Fruit fly (Drosophila melanogaster) whole organism, embryonic: ENCODE data around the gene CG9747.

Source experiments
- Abd-B ChIP-seq: fragments of 200-800 bp; sonication (Bioruptor generic); optimal IDR thresholded peaks from 2 replicates; lab custom pipeline; 2018; ENCODE audit warnings: missing biosample characterization, mild to moderate bottlenecking, missing genetic modification characterization, moderate library complexity
- Adf1 ChIP-seq: fragments of 200-800 bp; sonication (Bioruptor generic); IDR thresholded peaks from 2 replicates; pipeline ENCODE4 v1.3.6; 2022; ENCODE audit warnings: missing biosample characterization, missing genetic modification characterization
- Awh ChIP-seq: fragments of 200-800 bp; sonication (Bioruptor generic); IDR thresholded peaks from 2 replicates; pipeline ENCODE4, ENCODE4 v1.3.6; 2022; ENCODE audit warnings: missing biosample characterization, missing genetic modification characterization
- CG10147 ChIP-seq: fragments of 200-800 bp; sonication (Bioruptor generic); optimal IDR thresholded peaks from 2 replicates; lab custom pipeline; 2019; ENCODE audit warnings: missing biosample characterization, mild to moderate bottlenecking, missing genetic modification characterization, moderate library complexity
- CG17568 ChIP-seq: fragments of 200-800 bp; sonication (Bioruptor generic); optimal IDR thresholded peaks from 2 replicates; lab custom pipeline; 2018; ENCODE audit warnings: missing biosample characterization, mild to moderate bottlenecking, missing genetic modification characterization, moderate library complexity
- CG2202 ChIP-seq: fragments of 200-800 bp; sonication (Bioruptor generic); optimal IDR thresholded peaks from 2 replicates; lab custom pipeline; 2018; ENCODE audit warnings: missing biosample characterization, mild to moderate bottlenecking, missing genetic modification characterization
- CG34376 ChIP-seq: fragments of 200-800 bp; sonication (Bioruptor generic); optimal IDR thresholded peaks from 2 replicates; lab custom pipeline; 2018; ENCODE audit warnings: missing biosample characterization, mild to moderate bottlenecking, missing genetic modification characterization
- CG3838 ChIP-seq: fragments of 200-800 bp; sonication (Bioruptor generic); optimal IDR thresholded peaks from 3 replicates; lab custom pipeline; 2016; ENCODE audit warnings: missing biosample characterization, missing genetic modification characterization
- CG4820 ChIP-seq: fragments of 200-800 bp; sonication (Bioruptor generic); optimal IDR thresholded peaks from 3 replicates; lab custom pipeline; 2016; ENCODE audit warnings: missing biosample characterization, missing genetic modification characterization
- CG6254 ChIP-seq: fragments of 200-800 bp; sonication (Bioruptor generic); optimal IDR thresholded peaks from 3 replicates; lab custom pipeline; 2017; ENCODE audit warnings: mild to moderate bottlenecking, missing biosample characterization, missing genetic modification reagents, missing genetic modification characterization
- CG6813 ChIP-seq: fragments of 200-800 bp; sonication (Bioruptor generic); optimal IDR thresholded peaks from 2 replicates; lab custom pipeline; 2017; ENCODE audit warnings: missing biosample characterization, missing genetic modification characterization, mild to moderate bottlenecking, moderate library complexity, missing genetic modification reagents
- CG7745 ChIP-seq: fragments of 200-800 bp; sonication (Bioruptor generic); optimal IDR thresholded peaks from 2 replicates; lab custom pipeline; 2018; ENCODE audit warnings: missing biosample characterization, mild to moderate bottlenecking, missing genetic modification characterization, moderate library complexity
- CG7786 ChIP-seq: fragments of 200-800 bp; sonication (Bioruptor generic); optimal IDR thresholded peaks from 2 replicates; lab custom pipeline; 2016; ENCODE audit warnings: missing biosample characterization, missing genetic modification characterization
- CG9817 ChIP-seq: fragments of 200-800 bp; sonication (Bioruptor generic); optimal IDR thresholded peaks from 2 replicates; lab custom pipeline; 2018; ENCODE audit warnings: missing biosample characterization, mild to moderate bottlenecking, missing genetic modification characterization, moderate library complexity
- CG9932 ChIP-seq: fragments of 200-800 bp; sonication (Bioruptor generic); IDR thresholded peaks from 2 replicates; pipeline ENCODE4 v1.3.6; 2022; ENCODE audit warnings: missing biosample characterization, missing genetic modification characterization
- CoRest ChIP-seq: fragments of 200-800 bp; sonication (Bioruptor generic); optimal IDR thresholded peaks from 3 replicates; lab custom pipeline; 2018; ENCODE audit warnings: missing biosample characterization, mild to moderate bottlenecking, missing genetic modification characterization, moderate library complexity
- Dbx ChIP-seq: fragments of 200-800 bp; sonication (Bioruptor generic); IDR thresholded peaks from 3 replicates; pipeline ENCODE4 v1.3.6; 2022; ENCODE audit warnings: missing biosample characterization, missing genetic modification characterization
- Ets97D ChIP-seq: fragments of 200-800 bp; sonication (Bioruptor generic); optimal IDR thresholded peaks from 3 replicates; lab custom pipeline; 2016; ENCODE audit warnings: missing biosample characterization, missing genetic modification characterization
- Hand ChIP-seq: fragments of 200-800 bp; sonication (Bioruptor generic); optimal IDR thresholded peaks from 2 replicates; lab custom pipeline; 2017; ENCODE audit warnings: mild to moderate bottlenecking, missing biosample characterization, missing genetic modification reagents, missing genetic modification characterization
- Hsf ChIP-seq: fragments of 200-800 bp; sonication (Bioruptor generic); optimal IDR thresholded peaks from 3 replicates; lab custom pipeline; 2016; ENCODE audit warnings: missing biosample characterization, missing genetic modification characterization
- Ptx1 ChIP-seq: fragments of 200-800 bp; sonication (Bioruptor generic); IDR thresholded peaks from 2 replicates; pipeline ENCODE4 v1.3.6; 2022; ENCODE audit warnings: missing biosample characterization, missing genetic modification characterization
- Rfx ChIP-seq: fragments of 200-800 bp; sonication (Bioruptor generic); IDR thresholded peaks from 2 replicates; pipeline ENCODE4 v1.3.6; 2022; ENCODE audit warnings: missing biosample characterization, missing genetic modification characterization
- Sin3A ChIP-seq: fragments of >200 bp; optimal IDR thresholded peaks from 2 replicates; lab custom pipeline; 2018
- Sry-δ ChIP-seq: fragments of 200-800 bp; sonication (Bioruptor generic); optimal IDR thresholded peaks from 2 replicates; lab custom pipeline; 2016; ENCODE audit warnings: missing biosample characterization, missing genetic modification characterization
- abd-A ChIP-seq: fragments of 200-800 bp; sonication (Bioruptor generic); optimal IDR thresholded peaks from 3 replicates; lab custom pipeline; 2019; ENCODE audit warnings: missing biosample characterization, mild to moderate bottlenecking, missing genetic modification characterization, moderate library complexity
- amos ChIP-seq: fragments of 200-800 bp; sonication (Bioruptor generic); IDR thresholded peaks from 2 replicates; pipeline ENCODE4 v1.3.6; 2022; ENCODE audit warnings: missing biosample characterization, missing genetic modification characterization; ENCODE audit not compliant: partially characterized antibody
- ara ChIP-seq: fragments of 200-800 bp; sonication (Bioruptor generic); IDR thresholded peaks from 2 replicates; pipeline ENCODE4 v1.3.6; 2022; ENCODE audit warnings: missing biosample characterization, missing genetic modification characterization
- dpn ChIP-seq, 2 experiments: fragments of 200-800 bp; sonication (Bioruptor generic); optimal IDR thresholded peaks; 3 replicates each; lab custom pipeline; 2016; ENCODE audit warnings: missing biosample characterization in 2 of 2, missing genetic modification characterization in 2 of 2
- dysf ChIP-seq: fragments of 200-800 bp; sonication (Bioruptor generic); IDR thresholded peaks from 3 replicates; pipeline ENCODE4 v1.3.6; 2022; ENCODE audit warnings: missing biosample characterization, missing genetic modification characterization
- eve ChIP-seq, 2 experiments: fragments of >200 bp; optimal IDR thresholded peaks; 2 replicates each; lab custom pipeline; 2017; ENCODE audit warnings: missing biosample characterization in 2 of 2, missing genetic modification characterization in 2 of 2
- exex ChIP-seq: fragments of 200-800 bp; sonication (Bioruptor generic); optimal IDR thresholded peaks from 4 replicates; lab custom pipeline; 2018; ENCODE audit warnings: missing biosample characterization, mild to moderate bottlenecking, missing genetic modification characterization, moderate library complexity
- eyg ChIP-seq: fragments of 200-800 bp; sonication (Bioruptor generic); optimal IDR thresholded peaks from 3 replicates; lab custom pipeline; 2016; ENCODE audit warnings: missing biosample characterization, missing genetic modification characterization
- fru ChIP-seq: fragments of >200 bp; optimal IDR thresholded peaks from 2 replicates; lab custom pipeline; 2017
- her ChIP-seq: fragments of 200-800 bp; sonication (Bioruptor generic); optimal IDR thresholded peaks from 2 replicates; lab custom pipeline; 2016; ENCODE audit warnings: missing biosample characterization, missing genetic modification characterization
- jigr1 ChIP-seq: fragments of 200-800 bp; sonication (Bioruptor generic); IDR thresholded peaks from 3 replicates; pipeline ENCODE4 v1.3.6; 2022; ENCODE audit warnings: missing biosample characterization, missing genetic modification characterization
- lola ChIP-seq, 3 experiments: fragments of >200 bp in 2 of 3; fragments of 200-800 bp in 1 of 3; sonication (Bioruptor generic) in 1 of 3; optimal IDR thresholded peaks; 2 replicates each; lab custom pipeline; 2017 to 2019; ENCODE audit warnings: missing biosample characterization in 3 of 3, missing genetic modification characterization in 3 of 3, mild to moderate bottlenecking in 1 of 3, moderate library complexity in 1 of 3
- mirr ChIP-seq: fragments of 200-800 bp; sonication (Bioruptor generic); optimal IDR thresholded peaks from 3 replicates; lab custom pipeline; 2018; ENCODE audit warnings: missing biosample characterization, mild to moderate bottlenecking, missing genetic modification characterization
- nerfin-1 ChIP-seq: fragments of 200-800 bp; sonication (Bioruptor generic); optimal IDR thresholded peaks from 3 replicates; lab custom pipeline; 2019; ENCODE audit warnings: missing biosample characterization, mild to moderate bottlenecking, missing genetic modification characterization, moderate library complexity
- phol ChIP-seq: fragments of 200-800 bp; sonication (Bioruptor generic); optimal IDR thresholded peaks from 3 replicates; lab custom pipeline; 2018; ENCODE audit warnings: missing biosample characterization, mild to moderate bottlenecking, missing genetic modification characterization, moderate library complexity
- pzg ChIP-seq: fragments of 200-800 bp; sonication (Bioruptor generic); optimal IDR thresholded peaks from 3 replicates; lab custom pipeline; 2018; ENCODE audit warnings: missing biosample characterization, mild to moderate bottlenecking, missing genetic modification characterization, moderate library complexity
- rib ChIP-seq: fragments of 200-800 bp; sonication (Bioruptor generic); IDR thresholded peaks from 2 replicates; pipeline ENCODE4 v1.3.6; 2022; ENCODE audit warnings: missing biosample characterization, missing genetic modification characterization
- ro ChIP-seq: fragments of 200-800 bp; sonication (Bioruptor generic); IDR thresholded peaks from 2 replicates; pipeline ENCODE4 v1.3.6; 2022; ENCODE audit warnings: missing biosample characterization, missing genetic modification characterization
- sens ChIP-seq: fragments of 200-800 bp; sonication (Bioruptor generic); peaks from one replicate; lab custom pipeline; 2016; ENCODE audit warnings: missing biosample characterization, missing genetic modification characterization
- ttk ChIP-seq: fragments of 200-800 bp; sonication (Bioruptor generic); IDR thresholded peaks from 2 replicates; pipeline ENCODE4 v2.1.2; 2022; ENCODE audit warnings: missing biosample characterization, missing genetic modification characterization
- twi ChIP-seq: fragments of 200-800 bp; optimal IDR thresholded peaks from 2 replicates; lab custom pipeline; 2019; ENCODE audit warnings: missing biosample characterization, mild to moderate bottlenecking, missing genetic modification characterization, moderate library complexity

Gene CG9747

dm6 chr3R:30208766-30209484 is 17.9 kb upstream of the CG9747 start, which contains the start of gene RpS7 (continued):
- TF ChIP-seq ara (GFP tag; lab: Robert Waterston, UW) (peak; percentile 61), lola (GFP tag; optimal IDR thresholded peaks at IDR 0.05; lab: Kevin White, UChicago) (peak in 1 of 3 experiments; percentile 30), CG3838 (GFP tag; lab: Kevin White, UChicago) (peak; percentile 1), rib (GFP tag; lab: Robert Waterston, UW) (peak; percentile 66), Ptx1 (GFP tag; lab: Robert Waterston, UW) (peak; percentile 56), Rfx (peak; percentile 84), nerfin-1 (tag; lab: Kevin White, UChicago) (peak; percentile 65), CG6254 (GFP tag; lab: Kevin White, UChicago) (peak; percentile 42), phol (peak; percentile 62), ttk (GFP tag; lab: Robert Waterston, UW) (peak; percentile 58; the same call in 1 of the 2 replicates), pzg (peak; percentile 54), ro (GFP tag; lab: Robert Waterston, UW) (no peak), Ets97D (GFP tag; lab: Kevin White, UChicago) (peak; percentile 98), Sry-δ (peak; percentile 93), CG7745 (no peak), Hand (GFP tag; lab: Kevin White, UChicago) (peak; percentile 69), CG2202 (tag; lab: Kevin White, UChicago) (peak; percentile 76), fru (lab: Kevin White, UChicago) (no peak), Dbx (GFP tag; lab: Robert Waterston, UW) (peak; percentile 82), Adf1 (peak; percentile 53), exex (peak; percentile 39), abd-A (tag; lab: Kevin White, UChicago) (no peak), CG9817 (tag; lab: Kevin White, UChicago) (peak; percentile 56), Awh (GFP tag; lab: Robert Waterston, UW) (peak; percentile 83), CoRest (tag; lab: Kevin White, UChicago) (peak; percentile 63), CG6813 (GFP tag; lab: Kevin White, UChicago) (peak; percentile 81), Sin3A (lab: Kevin White, UChicago) (peak; percentile 73), her (GFP tag; lab: Kevin White, UChicago) (peak; percentile 96), dpn (GFP tag; optimal IDR thresholded peaks at IDR 0.05; lab: Kevin White, UChicago) (peak; percentile 26 to 27), Abd-B (no peak), CG4820 (GFP tag; lab: Kevin White, UChicago) (no peak), amos (GFP tag; lab: Robert Waterston, UW) (peak; percentile 96), dysf (GFP tag; lab: Robert Waterston, UW) (peak; percentile 73; the same call in 2 of the 3 replicates), CG7786 (GFP tag; lab: Kevin White, UChicago) (no peak), jigr1 (GFP tag; lab: Robert Waterston, UW) (no peak), eyg (GFP tag; lab: Kevin White, UChicago) (peak; percentile 37), eve (GFP tag; optimal IDR thresholded peaks at IDR 0.05; lab: Kevin White, UChicago) (peak in 1 of 2 experiments; percentile 71), twi (tag; lab: Kevin White, UChicago) (peak; percentile 0), Hsf (GFP tag; lab: Kevin White, UChicago) (peak; percentile 60), CG17568 (GFP tag; lab: Kevin White, UChicago) (peak; percentile 90), CG9932 (GFP tag; lab: Robert Waterston, UW) (peak; percentile 86), CG10147 (GFP tag; lab: Kevin White, UChicago) (peak; percentile 49), mirr (peak; percentile 89), sens (peak; percentile 92), CG34376 (peak; percentile 92)
- TF ChIP-seq, all 482 proteins: peak for 394
